Fruit fly (Drosophila melanogaster): ENCODE data around the gene CG8043.

dm6 chr3R:8654666-8655065, 22.0 kb upstream of the CG8043 start, which contains the start of gene CG42489:
- TF ChIP-seq CG12605 (GFP tag; IDR thresholded peaks at IDR 0.05) (no peak), D1 (tag; optimal IDR thresholded peaks at IDR 0.05) (no peak), CG14655 (GFP tag; optimal IDR thresholded peaks at IDR 0.05) (no peak), rn (GFP tag; IDR thresholded peaks at IDR 0.05) (no peak), CG8301 (tag; optimal IDR thresholded peaks at IDR 0.05) (no peak), Snoo (tag; optimal IDR thresholded peaks at IDR 0.05) (no peak)
